Fruit fly (Drosophila melanogaster) whole organism, embryonic: ENCODE data around the gene Srp19.

ENCODE experiments used
- Bgb ChIP-seq: fragments of 200-800 bp; sonication (Bioruptor generic); IDR thresholded peaks from 2 replicates; pipeline ENCODE4 v1.3.6; 2022; ENCODE audit warnings: missing biosample characterization, missing genetic modification characterization; ENCODE audit not compliant: partially characterized antibody
- CG10654 ChIP-seq: fragments of 200-800 bp; sonication (Bioruptor generic); optimal IDR thresholded peaks from 2 replicates; lab custom pipeline; 2016; ENCODE audit warnings: missing biosample characterization, missing genetic modification characterization
- CG11504 ChIP-seq: fragments of 200-800 bp; sonication (Bioruptor generic); optimal IDR thresholded peaks from 3 replicates; lab custom pipeline; 2019; ENCODE audit warnings: missing biosample characterization, mild to moderate bottlenecking, missing genetic modification characterization, moderate library complexity
- CG11560 ChIP-seq: fragments of 200-800 bp; sonication (Bioruptor generic); IDR thresholded peaks from 3 replicates; pipeline ENCODE4 v1.3.6; 2022; ENCODE audit warnings: missing biosample characterization, missing genetic modification characterization
- CG12104 ChIP-seq: fragments of 200-800 bp; sonication (Bioruptor generic); optimal IDR thresholded peaks from 3 replicates; lab custom pipeline; 2016; ENCODE audit warnings: missing biosample characterization, missing genetic modification characterization
- CG1233 ChIP-seq: fragments of 200-800 bp; sonication (Bioruptor generic); optimal IDR thresholded peaks from 4 replicates; lab custom pipeline; 2018; ENCODE audit warnings: missing biosample characterization, mild to moderate bottlenecking, missing genetic modification characterization
- CG12744 ChIP-seq: fragments of 200-800 bp; sonication (Bioruptor generic); optimal IDR thresholded peaks from 2 replicates; lab custom pipeline; 2016; ENCODE audit warnings: missing biosample characterization, missing genetic modification characterization
- CG13296 ChIP-seq: fragments of 200-800 bp; sonication (Bioruptor generic); optimal IDR thresholded peaks from 3 replicates; lab custom pipeline; 2018; ENCODE audit warnings: missing biosample characterization, mild to moderate bottlenecking, missing genetic modification characterization
- CG14667 ChIP-seq: fragments of 200-800 bp; sonication (Bioruptor generic); IDR thresholded peaks from 2 replicates; pipeline ENCODE4 v1.3.6; 2022; ENCODE audit warnings: missing biosample characterization, missing genetic modification characterization
- CG15073 ChIP-seq: fragments of 200-800 bp; sonication (Bioruptor generic); optimal IDR thresholded peaks from 2 replicates; lab custom pipeline; 2016; ENCODE audit warnings: missing biosample characterization, missing genetic modification characterization
- CG17829 ChIP-seq: fragments of 200-800 bp; optimal IDR thresholded peaks from 2 replicates; lab custom pipeline; 2019; ENCODE audit warnings: missing biosample characterization, mild to moderate bottlenecking, missing genetic modification characterization, moderate library complexity
- CG31365 ChIP-seq: fragments of 200-800 bp; sonication (Bioruptor generic); optimal IDR thresholded peaks from 2 replicates; lab custom pipeline; 2018; ENCODE audit warnings: missing biosample characterization, mild to moderate bottlenecking, missing genetic modification characterization
- CG32532 ChIP-seq: fragments of 200-800 bp; sonication (Bioruptor generic); IDR thresholded peaks from 2 replicates; pipeline ENCODE4 v1.3.6; 2022; ENCODE audit warnings: missing biosample characterization, missing genetic modification characterization
- CG32772 ChIP-seq: fragments of 200-800 bp; sonication (Bioruptor generic); IDR thresholded peaks from 2 replicates; pipeline ENCODE4 v1.3.6; 2022; ENCODE audit warnings: missing biosample characterization, missing genetic modification characterization
- CG3281 ChIP-seq: fragments of 200-800 bp; sonication (Bioruptor generic); optimal IDR thresholded peaks from 3 replicates; lab custom pipeline; 2017; ENCODE audit warnings: missing biosample characterization, mild to moderate bottlenecking, missing genetic modification characterization
- CG42726 ChIP-seq: fragments of 200-800 bp; sonication (Bioruptor generic); IDR thresholded peaks from 2 replicates; pipeline ENCODE4 v1.3.6; 2022; ENCODE audit warnings: missing biosample characterization, missing genetic modification characterization; ENCODE audit not compliant: partially characterized antibody
- CG4707 ChIP-seq: fragments of 200-800 bp; sonication (Bioruptor generic); optimal IDR thresholded peaks from 2 replicates; lab custom pipeline; 2018; ENCODE audit warnings: missing biosample characterization, mild to moderate bottlenecking, missing genetic modification characterization, moderate library complexity
- CG5953 ChIP-seq: fragments of 200-800 bp; sonication (Bioruptor generic); IDR thresholded peaks from 2 replicates; pipeline ENCODE4 v1.3.6; 2022; ENCODE audit warnings: missing biosample characterization, missing genetic modification characterization
- CG6175 ChIP-seq: fragments of 200-800 bp; sonication (Bioruptor generic); IDR thresholded peaks from 3 replicates; pipeline ENCODE4 v1.3.6; 2022; ENCODE audit warnings: missing biosample characterization, missing genetic modification characterization
- CG7357 ChIP-seq: fragments of 200-800 bp; sonication (Bioruptor generic); IDR thresholded peaks from 3 replicates; pipeline ENCODE4 v1.3.6; 2022; ENCODE audit warnings: missing biosample characterization, missing genetic modification characterization
- CG7786 ChIP-seq: fragments of 200-800 bp; sonication (Bioruptor generic); optimal IDR thresholded peaks from 2 replicates; lab custom pipeline; 2016; ENCODE audit warnings: missing biosample characterization, missing genetic modification characterization
- CG7928 ChIP-seq: fragments of 200-800 bp; sonication (Bioruptor generic); optimal IDR thresholded peaks from 2 replicates; lab custom pipeline; 2017; ENCODE audit warnings: missing biosample characterization, mild to moderate bottlenecking, missing genetic modification characterization
- CG7963 ChIP-seq: fragments of 200-800 bp; sonication (Bioruptor generic); IDR thresholded peaks from 3 replicates; pipeline ENCODE4 v1.3.6; 2022; ENCODE audit warnings: missing biosample characterization, missing genetic modification characterization; ENCODE audit not compliant: partially characterized antibody
- CG9797 ChIP-seq: fragments of 200-800 bp; sonication (Bioruptor generic); optimal IDR thresholded peaks from 3 replicates; lab custom pipeline; 2018; ENCODE audit warnings: missing biosample characterization, mild to moderate bottlenecking, missing genetic modification characterization
- CG9876 ChIP-seq: fragments of 200-800 bp; sonication (Bioruptor generic); optimal IDR thresholded peaks from 2 replicates; lab custom pipeline; 2016; ENCODE audit warnings: missing biosample characterization, missing genetic modification characterization
- Doc2 ChIP-seq: fragments of 200-800 bp; sonication (Bioruptor generic); IDR thresholded peaks from 2 replicates; pipeline ENCODE4 v1.3.6; 2022; ENCODE audit warnings: missing biosample characterization, missing genetic modification characterization
- Elba2 ChIP-seq: fragments of 200-800 bp; sonication (Bioruptor generic); optimal IDR thresholded peaks from 3 replicates; lab custom pipeline; 2016; ENCODE audit warnings: missing biosample characterization, missing genetic modification characterization
- GATAe ChIP-seq: fragments of 200-800 bp; sonication (Bioruptor generic); conservative IDR thresholded peaks from 2 replicates; pipeline ENCODE4 v1.3.6; 2022; ENCODE audit warnings: missing biosample characterization, missing genetic modification characterization
- Hey ChIP-seq: fragments of 200-800 bp; sonication (Bioruptor generic); optimal IDR thresholded peaks from 3 replicates; lab custom pipeline; 2018; ENCODE audit warnings: missing biosample characterization, mild to moderate bottlenecking, missing genetic modification characterization
- Nf-YC ChIP-seq: fragments of 200-800 bp; optimal IDR thresholded peaks from 3 replicates; lab custom pipeline; 2019; ENCODE audit warnings: missing biosample characterization, mild to moderate bottlenecking, missing genetic modification characterization, moderate library complexity
- Pdp1 ChIP-seq, 2 experiments: fragments of 200-800 bp; sonication (Bioruptor generic); optimal IDR thresholded peaks; 3 replicates each; lab custom pipeline; 2016; ENCODE audit warnings: missing biosample characterization in 2 of 2, missing genetic modification characterization in 2 of 2, mild to moderate bottlenecking in 1 of 2, moderate library complexity in 1 of 2
- Spps ChIP-seq: fragments of 200-800 bp; sonication (Bioruptor generic); optimal IDR thresholded peaks from 2 replicates; lab custom pipeline; 2018; ENCODE audit warnings: missing biosample characterization, mild to moderate bottlenecking, missing genetic modification characterization
- Tbp ChIP-seq: fragments of >200 bp; optimal IDR thresholded peaks from 2 replicates; lab custom pipeline; 2018; ENCODE audit warnings: missing biosample characterization, missing genetic modification characterization
- Xrp1 ChIP-seq: fragments of 200-800 bp; sonication (Bioruptor generic); IDR thresholded peaks from 2 replicates; pipeline ENCODE4 v1.3.6; 2022; ENCODE audit warnings: missing biosample characterization, missing genetic modification characterization
- YL-1 ChIP-seq: fragments of 200-800 bp; sonication (Bioruptor generic); optimal IDR thresholded peaks from 3 replicates; lab custom pipeline; 2017; ENCODE audit warnings: missing biosample characterization, mild to moderate bottlenecking, missing genetic modification characterization
- aop ChIP-seq: fragments of 200-800 bp; sonication (Bioruptor generic); IDR thresholded peaks from 2 replicates; pipeline ENCODE4 v1.3.6; 2022; ENCODE audit warnings: missing biosample characterization, missing genetic modification characterization
- ato ChIP-seq: fragments of 200-800 bp; sonication (Bioruptor generic); IDR thresholded peaks from 2 replicates; pipeline ENCODE4 v1.3.6; 2022; ENCODE audit warnings: missing biosample characterization, missing genetic modification characterization; ENCODE audit not compliant: partially characterized antibody
- crp ChIP-seq, 2 experiments: fragments of 200-800 bp; sonication (Bioruptor generic); optimal IDR thresholded peaks; 2 replicates in 1 of 2; 3 replicates in 1 of 2; lab custom pipeline; 2017; ENCODE audit warnings: missing biosample characterization in 2 of 2, missing genetic modification characterization in 2 of 2, mild to moderate bottlenecking in 1 of 2, moderate library complexity in 1 of 2
- dimm ChIP-seq: fragments of 200-800 bp; sonication (Bioruptor generic); IDR thresholded peaks from 2 replicates; pipeline ENCODE4 v1.3.6; 2022; ENCODE audit warnings: missing biosample characterization, missing genetic modification characterization
- gsb-n ChIP-seq: fragments of 200-800 bp; sonication (Bioruptor generic); optimal IDR thresholded peaks from 3 replicates; lab custom pipeline; 2018; ENCODE audit warnings: missing biosample characterization, mild to moderate bottlenecking, missing genetic modification characterization
- hbn ChIP-seq: fragments of 200-800 bp; sonication (Bioruptor generic); IDR thresholded peaks from 2 replicates; pipeline ENCODE4 v1.3.6; 2022; ENCODE audit warnings: missing biosample characterization, missing genetic modification characterization; ENCODE audit not compliant: partially characterized antibody
- maf-S ChIP-seq: fragments of 200-800 bp; sonication (Bioruptor generic); optimal IDR thresholded peaks from 2 replicates; lab custom pipeline; 2016; ENCODE audit warnings: missing biosample characterization, missing genetic modification characterization
- psq ChIP-seq: fragments of 200-800 bp; sonication (Bioruptor generic); optimal IDR thresholded peaks from 2 replicates; lab custom pipeline; 2017; ENCODE audit warnings: missing biosample characterization, missing genetic modification characterization
- rib ChIP-seq: fragments of 200-800 bp; sonication (Bioruptor generic); IDR thresholded peaks from 2 replicates; pipeline ENCODE4 v1.3.6; 2022; ENCODE audit warnings: missing biosample characterization, missing genetic modification characterization
- sens-2 ChIP-seq: fragments of 200-800 bp; sonication (Bioruptor generic); IDR thresholded peaks from 2 replicates; pipeline ENCODE4 v1.3.6; 2022; ENCODE audit warnings: missing biosample characterization, missing genetic modification characterization
- sna ChIP-seq: fragments of 200-800 bp; sonication (Bioruptor generic); IDR thresholded peaks from 2 replicates; pipeline ENCODE4 v1.3.6; 2022; ENCODE audit warnings: missing biosample characterization, missing genetic modification characterization; ENCODE audit not compliant: partially characterized antibody
- sob ChIP-seq: fragments of 200-800 bp; sonication (Bioruptor generic); IDR thresholded peaks from 2 replicates; pipeline ENCODE4 v1.3.6; 2022; ENCODE audit warnings: missing biosample characterization, missing genetic modification characterization
- tup ChIP-seq: fragments of 200-800 bp; sonication (Bioruptor generic); optimal IDR thresholded peaks from 2 replicates; lab custom pipeline; 2016; ENCODE audit warnings: missing biosample characterization, mild to moderate bottlenecking, missing genetic modification characterization, moderate library complexity
- tx ChIP-seq: fragments of 200-800 bp; sonication (Bioruptor generic); optimal IDR thresholded peaks from 2 replicates; lab custom pipeline; 2016; ENCODE audit warnings: missing biosample characterization, missing genetic modification characterization
- unpg ChIP-seq: fragments of 200-800 bp; sonication (Bioruptor generic); optimal IDR thresholded peaks from 3 replicates; lab custom pipeline; 2018; ENCODE audit warnings: missing biosample characterization, mild to moderate bottlenecking, missing genetic modification characterization, moderate library complexity

The Srp19 gene

dm6 chr3L:7344965-7345427 lies 2.8 kb downstream of the Srp19 start, which contains the start of gene Cln7 (continued):
- TF ChIP-seq sob (GFP tag; lab: Robert Waterston, UW) (peak; percentile 35; the same call in 1 of the 2 replicates), aop (GFP tag; lab: Robert Waterston, UW) (0 out of 2 replicates have a peak, but pooled peaks have one; percentile 24), CG13296 (GFP tag; lab: Kevin White, UChicago) (peak; percentile 66), Nf-YC (tag; lab: Kevin White, UChicago) (peak; percentile 70), CG7963 (no peak), CG17829 (tag; lab: Kevin White, UChicago) (peak; percentile 43), CG12744 (GFP tag; lab: Kevin White, UChicago) (no peak), unpg (peak; percentile 40), CG1233 (GFP tag; lab: Kevin White, UChicago) (no peak), CG5953 (GFP tag; lab: Robert Waterston, UW) (no peak), gsb-n (tag; lab: Kevin White, UChicago) (peak; percentile 23), Xrp1 (GFP tag; lab: Robert Waterston, UW) (no peak; the same call in 1 of the 2 replicates), CG7786 (GFP tag; lab: Kevin White, UChicago) (peak; percentile 8), tup (GFP tag; lab: Kevin White, UChicago) (no peak), psq (GFP tag; lab: Kevin White, UChicago) (no peak), CG42726 (GFP tag; lab: Robert Waterston, UW) (peak; percentile 38; the same call in 1 of the 2 replicates), CG6175 (GFP tag; lab: Robert Waterston, UW) (peak; percentile 29; the same call in 1 of the 3 replicates), YL-1 (GFP tag; lab: Kevin White, UChicago) (peak; percentile 28), CG32772 (GFP tag; lab: Robert Waterston, UW) (no peak), CG31365 (peak; percentile 1), crp (GFP tag; optimal IDR thresholded peaks at IDR 0.05; lab: Kevin White, UChicago) (no peak), CG9876 (GFP tag; lab: Kevin White, UChicago) (no peak), ato (GFP tag; lab: Robert Waterston, UW) (peak; percentile 41; the same call in 1 of the 2 replicates), Spps (tag; lab: Kevin White, UChicago) (no peak), CG7357 (GFP tag; lab: Robert Waterston, UW) (no peak), dimm (GFP tag; lab: Robert Waterston, UW) (no peak), Tbp (no peak), Elba2 (no peak), Bgb (GFP tag; lab: Robert Waterston, UW) (peak; percentile 38; the same call in 1 of the 2 replicates), Pdp1 (GFP tag; optimal IDR thresholded peaks at IDR 0.05; lab: Kevin White, UChicago) (peak in 1 of 2 experiments; percentile 10), sna (GFP tag; lab: Robert Waterston, UW) (no peak; the same call in 1 of the 2 replicates), CG7928 (GFP tag; lab: Kevin White, UChicago) (no peak), CG4707 (GFP tag; lab: Kevin White, UChicago) (peak; percentile 59), CG15073 (GFP tag; lab: Kevin White, UChicago) (no peak), maf-S (no peak), CG9797 (GFP tag; lab: Kevin White, UChicago) (no peak), CG11560 (tag; lab: Robert Waterston, UW) (no peak), Doc2 (GFP tag; lab: Robert Waterston, UW) (no peak), CG32532 (GFP tag; lab: Robert Waterston, UW) (peak; percentile 46; the same call in 1 of the 2 replicates), CG10654 (no peak), GATAe (GFP tag; lab: Robert Waterston, UW) (no peak), rib (peak; percentile 43; the same call in 1 of the 2 replicates), sens-2 (no peak), tx (no peak), CG3281 (GFP tag; lab: Kevin White, UChicago) (peak; percentile 64), CG14667 (GFP tag; lab: Robert Waterston, UW) (no peak), CG11504 (tag; lab: Kevin White, UChicago) (no peak), hbn (GFP tag; lab: Robert Waterston, UW) (no peak), Hey (tag; lab: Kevin White, UChicago) (no peak), CG12104 (GFP tag; lab: Kevin White, UChicago) (no peak)
